Worm (Caenorhabditis elegans) whole organism, L4 larva: ENCODE results near the gene T23E7.2.
A peak's percentile ranks its signal among the peaks of the same experiment; 100 is the strongest.

Experiments used
- F10B5.3 ChIP-seq: sonication (generic microtip); optimal IDR thresholded peaks from 2 replicates; lab custom pipeline; 2016; ENCODE audit warnings: mild to moderate bottlenecking, missing genetic modification characterization, missing compliant biosample characterization
- F44E2.7 ChIP-seq: fragments of 200-800 bp; sonication (Bioruptor generic); IDR thresholded peaks from 2 replicates; pipeline ENCODE4 v2.1.2; 2022; ENCODE audit warnings: missing genetic modification characterization, missing compliant biosample characterization
- T26A8.4 ChIP-seq: fragments of 200-800 bp; sonication (Bioruptor generic); IDR thresholded peaks from 2 replicates; pipeline ENCODE4 v1.3.6; 2022; ENCODE audit warnings: missing genetic modification characterization, missing compliant biosample characterization
- Y48G9A.11 ChIP-seq: fragments of 200-800 bp; sonication (Bioruptor generic); IDR thresholded peaks from 2 replicates; pipeline ENCODE4 v1.3.6; 2022; ENCODE audit warnings: missing genetic modification reagents, missing genetic modification characterization, missing compliant biosample characterization
- ZK337.2 ChIP-seq: fragments of 200-800 bp; sonication (Bioruptor generic); IDR thresholded peaks from 2 replicates; pipeline ENCODE4 v1.3.6; 2022; ENCODE audit warnings: missing genetic modification reagents, missing genetic modification characterization, missing compliant biosample characterization
- ZK546.5 ChIP-seq, 2 experiments: sonication (generic microtip); optimal IDR thresholded peaks; 2 replicates each; lab custom pipeline; 2017; ENCODE audit warnings: missing biosample characterization in 2 of 2, missing genetic modification characterization in 2 of 2
- aha-1 ChIP-seq: fragments of 150-350 bp; peaks from one replicate; lab custom pipeline; 2014; ENCODE audit warnings: missing biosample characterization, missing genetic modification characterization
- arid-1 ChIP-seq: fragments of 200-800 bp; sonication (Bioruptor generic); conservative IDR thresholded peaks from 2 replicates; pipeline ENCODE4 v1.3.6; 2022; ENCODE audit warnings: missing genetic modification reagents, missing genetic modification characterization, missing compliant biosample characterization
- attf-4 ChIP-seq: sonication (generic microtip); optimal IDR thresholded peaks from 3 replicates; lab custom pipeline; 2017; ENCODE audit warnings: missing biosample characterization, missing genetic modification characterization
- ceh-32 ChIP-seq: sonication (generic microtip); optimal IDR thresholded peaks from 2 replicates; lab custom pipeline; 2016; ENCODE audit warnings: mild to moderate bottlenecking, missing genetic modification characterization, missing compliant biosample characterization; ENCODE audit not compliant: poor library complexity
- ctbp-1 ChIP-seq: fragments of 200-800 bp; sonication (Bioruptor generic); IDR thresholded peaks from 2 replicates; pipeline ENCODE4 v1.3.6; 2022; ENCODE audit warnings: missing genetic modification reagents, missing genetic modification characterization, missing compliant biosample characterization
- daf-12 ChIP-seq: fragments of 150-350 bp; optimal IDR thresholded peaks from 2 replicates; lab custom pipeline; 2014; ENCODE audit warnings: missing biosample characterization, missing genetic modification reagents, missing genetic modification characterization
- daf-8 ChIP-seq: fragments of 200-800 bp; sonication (Bioruptor generic); IDR thresholded peaks from 2 replicates; pipeline ENCODE4 v1.3.6; 2022; ENCODE audit warnings: missing genetic modification characterization, missing compliant biosample characterization
- dmd-8 ChIP-seq: fragments of 200-800 bp; sonication (Bioruptor generic); IDR thresholded peaks from 2 replicates; pipeline ENCODE4 v1.3.6; 2022; ENCODE audit warnings: missing genetic modification characterization, missing compliant biosample characterization
- dpl-1 ChIP-seq: fragments of 150-350 bp; optimal IDR thresholded peaks from 2 replicates; lab custom pipeline; 2014; ENCODE audit warnings: missing biosample characterization, missing genetic modification reagents, missing genetic modification characterization
- dve-1 ChIP-seq: sonication (generic microtip); optimal IDR thresholded peaks from 2 replicates; lab custom pipeline; 2017; ENCODE audit warnings: antibody characterized with exemption, mild to moderate bottlenecking, missing genetic modification characterization, missing compliant biosample characterization; ENCODE audit not compliant: insufficient read depth
- egl-43 ChIP-seq: fragments of 200-800 bp; sonication (Bioruptor generic); IDR thresholded peaks from 2 replicates; pipeline ENCODE4 v1.3.6; 2022; ENCODE audit warnings: missing genetic modification reagents, missing genetic modification characterization, missing compliant biosample characterization
- hif-1 ChIP-seq, 2 experiments: sonication (generic microtip); optimal IDR thresholded peaks; 2 replicates each; lab custom pipeline; 2016 to 2017; ENCODE audit warnings: missing compliant biosample characterization in 2 of 2, missing genetic modification characterization in 2 of 2, missing genetic modification reagents in 2 of 2, missing genotype in 2 of 2, mild to moderate bottlenecking in 1 of 2
- hmg-1.1 ChIP-seq: fragments of 200-800 bp; sonication (Bioruptor generic); IDR thresholded peaks from 2 replicates; pipeline ENCODE4 v1.3.6; 2022; ENCODE audit warnings: missing genetic modification reagents, missing genetic modification characterization, missing compliant biosample characterization
- lim-7 ChIP-seq: fragments of 200-800 bp; sonication (Bioruptor generic); IDR thresholded peaks from 2 replicates; pipeline ENCODE4 v1.3.6; 2022; ENCODE audit warnings: missing genetic modification characterization, missing compliant biosample characterization
- lin-1 ChIP-seq: fragments of 200-800 bp; sonication (Bioruptor generic); IDR thresholded peaks from 2 replicates; pipeline ENCODE4 v1.3.6; 2022; ENCODE audit warnings: missing genetic modification reagents, missing genetic modification characterization, missing compliant biosample characterization
- lin-13 ChIP-seq: fragments of 150-350 bp; optimal IDR thresholded peaks from 2 replicates; lab custom pipeline; 2014; ENCODE audit warnings: missing biosample characterization, missing genetic modification reagents, missing genetic modification characterization
- lin-39 ChIP-seq: fragments of 150-350 bp; optimal IDR thresholded peaks from 2 replicates; lab custom pipeline; 2014; ENCODE audit warnings: missing biosample characterization, missing genetic modification reagents, missing genetic modification characterization
- mdt-29 ChIP-seq: fragments of 200-800 bp; sonication (Bioruptor generic); IDR thresholded peaks from 2 replicates; pipeline ENCODE4 v1.3.6; 2022; ENCODE audit warnings: missing genetic modification reagents, missing genetic modification characterization, missing compliant biosample characterization
- mep-1 ChIP-seq: fragments of 150-350 bp; sonication (generic microtip); optimal IDR thresholded peaks from 3 replicates; lab custom pipeline; 2014; ENCODE audit warnings: missing biosample characterization, missing genetic modification characterization
- mes-2 ChIP-seq: sonication (generic microtip); optimal IDR thresholded peaks from 2 replicates; lab custom pipeline; 2016; ENCODE audit warnings: missing genotype, mild to moderate bottlenecking, missing genetic modification characterization, missing compliant biosample characterization; ENCODE audit not compliant: poor library complexity, severe bottlenecking
- mxl-2 ChIP-seq: fragments of 200-800 bp; sonication (Bioruptor generic); conservative IDR thresholded peaks from 2 replicates; pipeline ENCODE4 v1.3.6; 2022; ENCODE audit warnings: missing genetic modification reagents, missing genetic modification characterization, missing compliant biosample characterization
- mxl-3 ChIP-seq: fragments of 200-800 bp; sonication (Bioruptor generic); optimal IDR thresholded peaks from 2 replicates; lab custom pipeline; 2018; ENCODE audit warnings: mild to moderate bottlenecking, missing genetic modification characterization, missing compliant biosample characterization
- nhr-10 ChIP-seq: fragments of 150-350 bp; optimal IDR thresholded peaks from 2 replicates; lab custom pipeline; 2014; ENCODE audit warnings: missing biosample characterization, missing genetic modification characterization
- nhr-102 ChIP-seq: sonication (generic microtip); optimal IDR thresholded peaks from 2 replicates; lab custom pipeline; 2016; ENCODE audit warnings: mild to moderate bottlenecking, missing genetic modification characterization, moderate library complexity, missing compliant biosample characterization
- nhr-237 ChIP-seq: sonication (generic microtip); optimal IDR thresholded peaks from 2 replicates; lab custom pipeline; 2017; ENCODE audit warnings: missing biosample characterization, missing genetic modification characterization
- nhr-41 ChIP-seq: fragments of 200-800 bp; sonication (Bioruptor generic); IDR thresholded peaks from 2 replicates; pipeline ENCODE4 v1.3.6; 2022; ENCODE audit warnings: missing genetic modification reagents, missing genetic modification characterization, missing compliant biosample characterization
- nhr-42 ChIP-seq: fragments of 200-800 bp; sonication (Bioruptor generic); IDR thresholded peaks from 2 replicates; pipeline ENCODE4 v1.3.6; 2022; ENCODE audit warnings: missing genetic modification characterization, missing compliant biosample characterization
- nhr-48 ChIP-seq: sonication (generic microtip); optimal IDR thresholded peaks from 2 replicates; lab custom pipeline; 2016; ENCODE audit warnings: mild to moderate bottlenecking, missing genetic modification characterization, missing compliant biosample characterization
- nhr-77 ChIP-seq: fragments of 150-350 bp; optimal IDR thresholded peaks from 2 replicates; lab custom pipeline; 2014; ENCODE audit warnings: missing biosample characterization, missing genetic modification characterization
- pqm-1 ChIP-seq: sonication (generic microtip); optimal IDR thresholded peaks from 2 replicates; lab custom pipeline; 2017; ENCODE audit warnings: missing biosample characterization, missing genetic modification characterization
- saeg-2 ChIP-seq: fragments of 200-800 bp; sonication (Bioruptor generic); IDR thresholded peaks from 2 replicates; pipeline ENCODE4 v1.3.6; 2022; ENCODE audit warnings: missing genetic modification reagents, missing genetic modification characterization, missing compliant biosample characterization
- set-16 ChIP-seq: fragments of 200-800 bp; sonication (Bioruptor generic); IDR thresholded peaks from 2 replicates; pipeline ENCODE4 v1.3.6; 2022; ENCODE audit warnings: missing genetic modification reagents, missing genetic modification characterization, missing compliant biosample characterization
- tag-97 ChIP-seq: fragments of 200-800 bp; sonication (Bioruptor generic); IDR thresholded peaks from 2 replicates; pipeline ENCODE4 v1.3.6; 2022; ENCODE audit warnings: missing genetic modification characterization, missing compliant biosample characterization
- tra-1 ChIP-seq: fragments of 200-800 bp; sonication (Bioruptor generic); IDR thresholded peaks from 2 replicates; pipeline ENCODE4 v1.3.6; 2022; ENCODE audit warnings: missing genetic modification reagents, missing genetic modification characterization, missing compliant biosample characterization
- unc-62 ChIP-seq, 3 experiments: fragments of 150-350 bp in 1 of 3; sonication (generic microtip); optimal IDR thresholded peaks in 2 of 3; peaks in 1 of 3; 1 replicate in 1 of 3; 2 replicates in 2 of 3; lab custom pipeline; 2014 to 2017; ENCODE audit warnings: missing biosample characterization in 3 of 3, missing genetic modification characterization in 3 of 3, missing genetic modification reagents in 3 of 3, missing genotype in 1 of 3
- zfp-3 ChIP-seq: fragments of 200-800 bp; sonication (Bioruptor generic); conservative IDR thresholded peaks from 2 replicates; pipeline ENCODE4 v1.3.6; 2022; ENCODE audit warnings: missing genetic modification reagents, missing genetic modification characterization, missing compliant biosample characterization

The T23E7.2 gene

DNA sequence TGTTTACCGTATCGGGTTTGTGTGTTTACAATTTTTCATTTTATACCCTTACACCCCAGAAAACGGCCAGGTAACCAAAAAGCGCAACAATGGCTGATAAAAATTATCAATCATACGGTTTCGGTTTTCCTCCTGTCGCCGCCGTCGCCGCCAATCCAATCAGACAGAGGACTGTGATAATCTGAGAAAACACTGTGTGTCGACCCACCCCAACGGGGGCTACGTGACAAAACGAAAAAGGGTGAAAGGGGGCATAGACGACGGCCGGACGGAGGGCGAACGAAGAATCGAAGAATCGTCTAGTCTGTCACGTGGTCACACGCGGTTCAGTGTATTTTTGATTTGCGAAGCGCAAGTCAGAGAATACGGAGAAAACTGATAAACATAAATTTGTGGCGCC lies 39.9 kb upstream of the T23E7.2 start (continued):
- peak; percentile 81; the same call in 1 of the 2 replicates for TF ChIP-seq zfp-3
- TF ChIP-seq hmg-1.1 (GFP tag; lab: Robert Waterston, UW) = peak; percentile 42; the same call in 1 of the 2 replicates
- peak; percentile 100 for TF ChIP-seq aha-1 (tag; lab: Kevin White, UChicago)
- no peak for TF ChIP-seq lin-39
- TF ChIP-seq arid-1 (GFP tag; lab: Robert Waterston, UW) = 0 out of 2 replicates have a peak, but pooled peaks have one; percentile 27
- no peak for TF ChIP-seq tag-97
- no peak for TF ChIP-seq F44E2.7
- peak; percentile 89 for TF ChIP-seq dve-1
- TF ChIP-seq tra-1 = peak; percentile 80
- TF ChIP-seq set-16 (GFP tag; lab: Robert Waterston, UW) = peak; percentile 37; the same call in 1 of the 2 replicates
- TF ChIP-seq T26A8.4 (GFP tag; lab: Robert Waterston, UW) = peak; percentile 55; the same call in 1 of the 2 replicates
- no peak for TF ChIP-seq nhr-237
- no peak for TF ChIP-seq nhr-10 (tag; lab: Kevin White, UChicago)
- TF ChIP-seq pqm-1 (tag; lab: Kevin White, UChicago) = peak; percentile 30
- no peak for TF ChIP-seq ZK546.5 (tag; optimal IDR thresholded peaks at IDR 0.05; lab: Kevin White, UChicago)
- peak; percentile 75 for TF ChIP-seq nhr-102 (tag; lab: Kevin White, UChicago)
- TF ChIP-seq mxl-3 = peak; percentile 81
- peak; percentile 34 for TF ChIP-seq nhr-77 (tag; lab: Kevin White, UChicago)
- TF ChIP-seq daf-12 (tag; lab: Kevin White, UChicago) = no peak
- peak; percentile 96 to 100 for TF ChIP-seq hif-1 (tag; optimal IDR thresholded peaks at IDR 0.05; lab: Kevin White, UChicago)
- peak; percentile 75; the same call in 1 of the 2 replicates for TF ChIP-seq nhr-42 (GFP tag; lab: Robert Waterston, UW)
- TF ChIP-seq mdt-29 (GFP tag; lab: Robert Waterston, UW) = peak; percentile 57
- no peak for TF ChIP-seq daf-8
- TF ChIP-seq lin-13 (GFP tag; lab: Kevin White, UChicago) = peak; percentile 64
- TF ChIP-seq egl-43 (GFP tag; lab: Robert Waterston, UW) = 0 out of 2 replicates have a peak, but pooled peaks have one; percentile 64
- TF ChIP-seq nhr-41 (GFP tag; lab: Robert Waterston, UW) = peak; percentile 76; the same call in 1 of the 2 replicates
- TF ChIP-seq dmd-8 (GFP tag; lab: Robert Waterston, UW) = no peak
- no peak for TF ChIP-seq F10B5.3 (tag; lab: Kevin White, UChicago)
- TF ChIP-seq ceh-32 (tag; lab: Kevin White, UChicago) = no peak
- 0 out of 2 replicates have a peak, but pooled peaks have one; percentile 34 for TF ChIP-seq lin-1
- TF ChIP-seq mep-1 (tag; lab: Kevin White, UChicago) = peak; percentile 73
- TF ChIP-seq unc-62 (GFP tag; optimal IDR thresholded peaks at IDR 0.05 in 1 of 2; lab: Kevin White, UChicago) = peak in 1 of 2 experiments; percentile 39
- no peak for TF ChIP-seq unc-62 (tag; optimal IDR thresholded peaks at IDR 0.05; lab: Kevin White, UChicago)
- TF ChIP-seq nhr-48 (tag; lab: Kevin White, UChicago) = peak; percentile 89
- no peak for TF ChIP-seq ZK337.2 (GFP tag; lab: Robert Waterston, UW)
- no peak for TF ChIP-seq mes-2
- peak; percentile 53; the same call in 1 of the 2 replicates for TF ChIP-seq ctbp-1 (GFP tag; lab: Robert Waterston, UW)
- TF ChIP-seq lim-7 = no peak
- TF ChIP-seq mxl-2 (GFP tag; lab: Robert Waterston, UW) = peak; percentile 72
- peak; percentile 0 for TF ChIP-seq dpl-1 (GFP tag; lab: Kevin White, UChicago)
- no peak for TF ChIP-seq attf-4 (tag; lab: Kevin White, UChicago)
- TF ChIP-seq saeg-2 (GFP tag; lab: Robert Waterston, UW) = 0 out of 2 replicates have a peak, but pooled peaks have one; percentile 47
- no peak for TF ChIP-seq Y48G9A.11 (GFP tag; lab: Robert Waterston, UW)
